Fruit fly (Drosophila melanogaster) whole organism, embryonic: ENCODE measurements around the gene Or23a.

ENCODE experiments used
- Adf1 ChIP-seq: fragments of 200-800 bp; sonication (Bioruptor generic); IDR thresholded peaks from 2 replicates; pipeline ENCODE4 v1.3.6; 2022; ENCODE audit warnings: missing biosample characterization, missing genetic modification characterization
- Bteb2 ChIP-seq: fragments of 200-800 bp; sonication (Bioruptor generic); optimal IDR thresholded peaks from 2 replicates; lab custom pipeline; 2016; ENCODE audit warnings: missing biosample characterization, missing genetic modification characterization
- CG11093 ChIP-seq: fragments of 200-800 bp; sonication (Bioruptor generic); IDR thresholded peaks from 3 replicates; pipeline ENCODE4 v1.3.6; 2022; ENCODE audit warnings: missing biosample characterization, missing genetic modification characterization
- CG11696 ChIP-seq: fragments of 200-800 bp; sonication (Bioruptor generic); IDR thresholded peaks from 2 replicates; pipeline ENCODE4 v1.3.6; 2022; ENCODE audit warnings: missing biosample characterization, missing genetic modification characterization
- CG12391 ChIP-seq: fragments of 200-800 bp; sonication (Bioruptor generic); optimal IDR thresholded peaks from 3 replicates; lab custom pipeline; 2018; ENCODE audit warnings: missing biosample characterization, mild to moderate bottlenecking, missing genetic modification characterization, moderate library complexity
- CG12744 ChIP-seq: fragments of 200-800 bp; sonication (Bioruptor generic); optimal IDR thresholded peaks from 2 replicates; lab custom pipeline; 2016; ENCODE audit warnings: missing biosample characterization, missing genetic modification characterization
- CG32532 ChIP-seq: fragments of 200-800 bp; sonication (Bioruptor generic); IDR thresholded peaks from 2 replicates; pipeline ENCODE4 v1.3.6; 2022; ENCODE audit warnings: missing biosample characterization, missing genetic modification characterization
- CG32767 ChIP-seq: fragments of 200-800 bp; sonication (Bioruptor generic); IDR thresholded peaks from 2 replicates; pipeline ENCODE4 v1.3.6; 2022; ENCODE audit warnings: missing biosample characterization, missing genetic modification characterization
- CG3726 ChIP-seq: fragments of 200-800 bp; sonication (Bioruptor generic); IDR thresholded peaks from 3 replicates; pipeline ENCODE4, ENCODE4 v1.3.6; 2022; ENCODE audit warnings: missing biosample characterization, missing genetic modification characterization
- CG6683 ChIP-seq: fragments of 200-800 bp; sonication (Bioruptor generic); optimal IDR thresholded peaks from 2 replicates; lab custom pipeline; 2017; ENCODE audit warnings: missing biosample characterization, mild to moderate bottlenecking, missing genetic modification characterization, missing genetic modification reagents
- CG6813 ChIP-seq: fragments of 200-800 bp; sonication (Bioruptor generic); optimal IDR thresholded peaks from 2 replicates; lab custom pipeline; 2017; ENCODE audit warnings: missing biosample characterization, missing genetic modification characterization, mild to moderate bottlenecking, moderate library complexity, missing genetic modification reagents
- CG8281 ChIP-seq: fragments of 200-800 bp; sonication (Bioruptor generic); optimal IDR thresholded peaks from 2 replicates; lab custom pipeline; 2018; ENCODE audit warnings: missing biosample characterization, mild to moderate bottlenecking, missing genetic modification characterization, moderate library complexity
- CG8478 ChIP-seq: fragments of >200 bp; optimal IDR thresholded peaks from 2 replicates; lab custom pipeline; 2018
- CG8944 ChIP-seq: fragments of 200-800 bp; sonication (Bioruptor generic); optimal IDR thresholded peaks from 3 replicates; lab custom pipeline; 2016; ENCODE audit warnings: missing biosample characterization, missing genetic modification characterization
- CG9817 ChIP-seq: fragments of 200-800 bp; sonication (Bioruptor generic); optimal IDR thresholded peaks from 2 replicates; lab custom pipeline; 2018; ENCODE audit warnings: missing biosample characterization, mild to moderate bottlenecking, missing genetic modification characterization, moderate library complexity
- CG9932 ChIP-seq: fragments of 200-800 bp; sonication (Bioruptor generic); IDR thresholded peaks from 2 replicates; pipeline ENCODE4 v1.3.6; 2022; ENCODE audit warnings: missing biosample characterization, missing genetic modification characterization
- Chrac-16 ChIP-seq: fragments of 200-800 bp; sonication (Bioruptor generic); optimal IDR thresholded peaks from 3 replicates; lab custom pipeline; 2016; ENCODE audit warnings: missing biosample characterization, missing genetic modification characterization
- D ChIP-seq, 2 experiments: fragments of 200-800 bp in 1 of 2; fragments of >200 bp in 1 of 2; sonication (Bioruptor generic) in 1 of 2; optimal IDR thresholded peaks; 2 replicates in 1 of 2; 3 replicates in 1 of 2; lab custom pipeline; 2017; ENCODE audit warnings: mild to moderate bottlenecking in 1 of 2, missing biosample characterization in 1 of 2, missing genetic modification characterization in 1 of 2, missing genetic modification reagents in 1 of 2
- E2f2 ChIP-seq: fragments of 200-800 bp; sonication (Bioruptor generic); IDR thresholded peaks from 2 replicates; pipeline ENCODE4 v1.3.6; 2022; ENCODE audit warnings: missing biosample characterization, missing genetic modification characterization
- Eip74EF ChIP-seq, 2 experiments: fragments of 200-800 bp in 1 of 2; fragments of >200 bp in 1 of 2; sonication (Bioruptor generic) in 1 of 2; optimal IDR thresholded peaks; 2 replicates each; lab custom pipeline; 2017 to 2019; ENCODE audit warnings: missing biosample characterization in 2 of 2, missing genetic modification characterization in 2 of 2, mild to moderate bottlenecking in 1 of 2, moderate library complexity in 1 of 2
- Fer2 ChIP-seq: fragments of 200-800 bp; sonication (Bioruptor generic); optimal IDR thresholded peaks from 2 replicates; lab custom pipeline; 2018; ENCODE audit warnings: missing biosample characterization, mild to moderate bottlenecking, missing genetic modification characterization, moderate library complexity
- HHEX ChIP-seq: fragments of 200-800 bp; sonication (Bioruptor generic); optimal IDR thresholded peaks from 3 replicates; lab custom pipeline; 2017; ENCODE audit warnings: missing biosample characterization, mild to moderate bottlenecking, missing genetic modification characterization, missing genetic modification reagents
- NfI ChIP-seq: fragments of 200-800 bp; sonication (Bioruptor generic); optimal IDR thresholded peaks from 3 replicates; lab custom pipeline; 2018; ENCODE audit warnings: missing biosample characterization, mild to moderate bottlenecking, missing genetic modification characterization, moderate library complexity
- Stat92E ChIP-seq, 3 experiments: fragments of >200 bp in 2 of 3; fragments of 200-800 bp in 1 of 3; sonication (Bioruptor generic) in 1 of 3; optimal IDR thresholded peaks; 2 replicates each; lab custom pipeline; 2017 to 2019; ENCODE audit warnings: missing biosample characterization in 3 of 3, missing genetic modification characterization in 3 of 3, mild to moderate bottlenecking in 1 of 3, moderate library complexity in 1 of 3
- Vsx1 ChIP-seq: fragments of 200-800 bp; sonication (Bioruptor generic); optimal IDR thresholded peaks from 2 replicates; lab custom pipeline; 2017; ENCODE audit warnings: missing biosample characterization, mild to moderate bottlenecking, missing genetic modification characterization, missing genetic modification reagents
- ap ChIP-seq: fragments of 200-800 bp; sonication (Bioruptor generic); IDR thresholded peaks from 2 replicates; pipeline ENCODE4 v1.3.6; 2022; ENCODE audit warnings: missing biosample characterization, missing genetic modification characterization
- croc ChIP-seq: fragments of 200-800 bp; sonication (Bioruptor generic); conservative IDR thresholded peaks from 3 replicates; pipeline ENCODE4 v1.3.6; 2022; ENCODE audit warnings: missing biosample characterization, missing genetic modification characterization
- da ChIP-seq: fragments of 200-800 bp; sonication (Bioruptor generic); optimal IDR thresholded peaks from 2 replicates; lab custom pipeline; 2016; ENCODE audit warnings: missing biosample characterization, missing genetic modification characterization
- gce ChIP-seq: fragments of 200-800 bp; sonication (Bioruptor generic); IDR thresholded peaks from 3 replicates; pipeline ENCODE4 v1.3.6; 2022; ENCODE audit warnings: missing biosample characterization, missing genetic modification characterization
- gcm ChIP-seq: fragments of 200-800 bp; sonication (Bioruptor generic); optimal IDR thresholded peaks from 2 replicates; lab custom pipeline; 2019; ENCODE audit warnings: missing biosample characterization, mild to moderate bottlenecking, missing genetic modification characterization, moderate library complexity
- sim ChIP-seq: fragments of 200-800 bp; sonication (Bioruptor generic); IDR thresholded peaks from 2 replicates; pipeline ENCODE4 v1.3.6; 2022; ENCODE audit warnings: missing biosample characterization, missing genetic modification characterization
- so ChIP-seq: fragments of 200-800 bp; sonication (Bioruptor generic); IDR thresholded peaks from 3 replicates; pipeline ENCODE4 v1.3.6; 2022; ENCODE audit warnings: missing biosample characterization, missing genetic modification characterization
- twi ChIP-seq: fragments of 200-800 bp; optimal IDR thresholded peaks from 2 replicates; lab custom pipeline; 2019; ENCODE audit warnings: missing biosample characterization, mild to moderate bottlenecking, missing genetic modification characterization, moderate library complexity
- zf30C ChIP-seq: fragments of 200-800 bp; sonication (Bioruptor generic); optimal IDR thresholded peaks from 3 replicates; lab custom pipeline; 2018; ENCODE audit warnings: missing biosample characterization, mild to moderate bottlenecking, missing genetic modification characterization
- zfh1 ChIP-seq: fragments of 200-800 bp; sonication (Bioruptor generic); IDR thresholded peaks from 3 replicates; pipeline ENCODE4 v1.3.6; 2022; ENCODE audit warnings: missing biosample characterization, missing genetic modification characterization

Or23a gene

DNA sequence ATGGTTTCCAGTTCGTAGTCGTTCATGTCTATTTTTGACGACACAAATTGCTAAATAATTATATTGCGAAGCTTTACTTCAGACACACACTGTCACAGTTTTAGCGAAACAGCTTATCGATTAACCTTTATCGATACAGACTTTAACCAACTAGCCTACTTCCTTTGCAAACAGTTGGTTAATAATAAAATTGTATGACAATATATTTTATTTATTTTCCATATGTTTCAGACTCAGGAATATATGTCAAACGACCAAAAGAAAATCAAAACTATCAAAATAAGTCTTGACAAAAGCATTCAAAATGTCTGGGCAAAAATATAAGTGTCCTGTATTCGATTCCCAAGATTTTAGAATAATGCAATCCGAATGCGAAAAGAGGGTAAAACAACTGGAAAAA, 6.2 kb upstream of the Or23a start, which contains the start of the genes CG9962 and CG43851:
Gene CG9962, minus strand, starts transcription at position 101 of the 400 bp plus-strand sequence.
Gene CG43851, plus strand, starts transcription at position 267 of the 400 bp plus-strand sequence.
- TF ChIP-seq CG6683 (GFP tag; lab: Kevin White, UChicago) (no peak), Eip74EF (GFP tag; optimal IDR thresholded peaks at IDR 0.05; lab: Kevin White, UChicago) (no peak)

DNA sequence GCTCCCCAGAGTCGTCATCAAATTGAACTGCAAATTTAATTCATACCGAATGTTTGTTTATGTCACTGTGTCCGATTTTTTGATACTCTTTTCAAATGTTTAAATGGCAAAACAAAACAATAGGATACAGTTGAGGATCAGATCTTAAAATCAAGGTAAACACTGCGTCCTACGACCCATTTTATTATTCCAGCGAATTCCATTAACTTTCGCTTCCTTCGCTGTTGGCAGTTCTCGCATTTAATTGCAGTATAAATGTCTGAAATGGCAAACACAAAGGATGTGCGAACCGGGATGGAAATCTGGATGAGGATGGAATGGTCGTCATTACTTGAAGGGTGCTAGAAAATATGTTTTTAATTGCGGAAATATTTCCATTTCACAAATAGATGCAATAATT, 1.5 kb upstream of the Or23a start, which contains the start of gene CG33125:
Gene CG33125, minus strand, starts transcription at position 101 of the 400 bp plus-strand sequence.
- TF ChIP-seq Fer2 (tag; lab: Kevin White, UChicago): no peak
- TF ChIP-seq, all 482 proteins: peak for 0

DNA sequence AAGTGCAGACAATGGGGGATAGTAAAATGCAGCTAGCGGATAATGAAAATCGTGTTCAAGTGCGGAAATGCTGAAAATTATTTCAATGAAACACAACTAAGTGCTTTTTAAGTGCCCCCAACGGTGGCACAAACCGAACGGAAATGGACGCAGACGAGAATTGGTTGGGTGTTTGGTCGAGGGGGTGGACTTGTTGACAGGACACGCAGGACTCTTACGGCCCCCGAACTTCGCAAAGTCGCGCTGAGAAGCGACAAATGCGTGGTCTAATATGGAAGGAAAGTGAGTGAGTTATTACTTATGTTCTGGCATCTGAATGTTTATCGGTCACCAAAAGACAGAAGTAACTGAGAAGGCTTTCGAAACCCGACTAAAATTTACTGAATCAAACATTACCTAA, 1.1 kb upstream of the Or23a start, which contains the start of gene Prosbeta4R1:
Gene Prosbeta4R1, plus strand, starts transcription at position 301 of the 400 bp plus-strand sequence.
- TF ChIP-seq CG8944 (GFP tag; lab: Kevin White, UChicago) (no peak), sim (GFP tag; lab: Robert Waterston, UW) (no peak), so (GFP tag; lab: Robert Waterston, UW) (no peak), CG8281 (tag; lab: Kevin White, UChicago) (no peak), Vsx1 (GFP tag; lab: Kevin White, UChicago) (no peak), Stat92E (GFP tag; optimal IDR thresholded peaks at IDR 0.05; lab: Kevin White, UChicago) (no peak), Adf1 (GFP tag; lab: Robert Waterston, UW) (no peak)

DNA sequence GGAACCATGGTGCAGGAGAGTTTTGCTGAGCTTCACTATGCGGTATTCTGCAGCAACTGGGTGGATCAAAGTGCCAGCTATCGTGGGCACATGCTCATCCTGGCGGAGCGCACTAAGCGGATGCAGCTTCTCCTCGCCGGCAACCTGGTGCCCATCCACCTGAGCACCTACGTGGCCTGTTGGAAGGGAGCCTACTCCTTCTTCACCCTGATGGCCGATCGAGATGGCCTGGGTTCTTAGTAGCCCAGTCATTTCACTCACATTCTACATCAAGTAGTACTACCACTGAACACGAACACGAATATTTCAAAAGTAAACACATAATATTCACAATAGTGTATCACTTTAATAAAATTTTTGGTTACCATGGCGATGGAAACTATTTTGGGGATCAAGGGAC, 1.2 kb downstream of the Or23a start, which contains the start of gene Prosbeta4R2:
Gene Prosbeta4R2, plus strand, starts transcription at position 301 of the 400 bp plus-strand sequence.
- no peak for TF ChIP-seq CG8478
- TF ChIP-seq CG9932 (GFP tag; lab: Robert Waterston, UW): 0 out of 2 replicates have a peak, but pooled peaks have one; percentile 23
- TF ChIP-seq CG11093 (GFP tag; lab: Robert Waterston, UW): 0 out of 3 replicates have a peak, but pooled peaks have one; percentile 11
- TF ChIP-seq HHEX (GFP tag; lab: Kevin White, UChicago): no peak

DNA sequence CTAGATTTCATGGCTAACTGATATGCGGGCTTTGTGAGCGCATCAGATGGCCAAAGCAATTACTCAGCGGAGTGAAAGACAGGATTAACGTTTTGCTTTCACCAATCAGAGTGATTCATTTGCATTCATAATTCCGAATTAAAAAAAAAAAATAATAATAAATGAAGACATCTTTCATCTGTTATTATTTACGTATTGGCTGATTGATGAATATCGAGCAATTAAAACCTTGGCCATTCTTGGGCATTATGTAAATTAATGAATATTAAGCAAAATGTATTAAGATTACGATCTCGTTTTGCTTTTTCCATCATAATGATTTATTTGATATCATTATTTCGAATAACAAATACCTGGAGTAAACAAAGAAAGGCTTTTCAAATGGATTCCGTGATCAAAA, 10.9 kb downstream of the Or23a start, which contains the start of gene Trf4:
Gene Trf4, plus strand, starts transcription at position 301 of the 400 bp plus-strand sequence.
- TF ChIP-seq CG12744 (GFP tag; lab: Kevin White, UChicago) (no peak), Eip74EF (GFP tag; optimal IDR thresholded peaks at IDR 0.05; lab: Kevin White, UChicago) (no peak), CG6813 (GFP tag; lab: Kevin White, UChicago) (no peak), CG11696 (GFP tag; lab: Robert Waterston, UW) (no peak), twi (tag; lab: Kevin White, UChicago) (no peak), zfh1 (GFP tag; lab: Robert Waterston, UW) (no peak), NfI (GFP tag; lab: Kevin White, UChicago) (no peak), da (GFP tag; lab: Kevin White, UChicago) (no peak), CG32767 (GFP tag; lab: Robert Waterston, UW) (no peak), Chrac-16 (no peak), Bteb2 (GFP tag; lab: Kevin White, UChicago) (no peak), Fer2 (tag; lab: Kevin White, UChicago) (no peak), CG3726 (GFP tag; lab: Robert Waterston, UW) (no peak)

DNA sequence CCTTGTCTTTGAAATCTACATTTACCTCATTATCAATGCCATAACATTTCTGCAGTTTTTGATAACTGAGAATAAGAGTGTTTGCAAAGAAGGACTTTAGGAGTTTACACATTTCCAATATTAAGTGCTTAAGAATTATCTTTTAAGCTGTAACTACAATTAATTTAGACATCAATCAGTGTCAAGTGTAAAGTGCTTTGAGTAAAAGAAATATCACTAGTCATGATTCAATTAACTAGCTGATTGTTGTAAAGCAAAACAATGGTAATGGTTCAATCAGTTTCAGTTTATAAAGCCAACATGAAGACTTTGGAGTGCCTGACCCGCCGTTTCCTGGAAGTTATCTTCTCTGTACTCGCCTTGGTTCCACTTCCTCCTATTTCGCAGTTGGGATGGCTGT, 15.7 kb downstream of the Or23a start, which contains the start of gene Gr23a:
Gene Gr23a, plus strand, starts transcription at position 301 of the 400 bp plus-strand sequence.
- no peak for TF ChIP-seq CG9817 (tag; lab: Kevin White, UChicago)
- no peak for TF ChIP-seq gcm (GFP tag; lab: Kevin White, UChicago)
- no peak for TF ChIP-seq gce
- TF ChIP-seq D (optimal IDR thresholded peaks at IDR 0.05; lab: Kevin White, UChicago): no peak
- no peak for TF ChIP-seq D (GFP tag; optimal IDR thresholded peaks at IDR 0.05; lab: Kevin White, UChicago)
- TF ChIP-seq E2f2 (GFP tag; lab: Robert Waterston, UW): no peak
- TF ChIP-seq zf30C (GFP tag; lab: Kevin White, UChicago): no peak
- TF ChIP-seq ap (GFP tag; lab: Robert Waterston, UW): no peak
- no peak for TF ChIP-seq CG12391 (tag; lab: Kevin White, UChicago)
- no peak for TF ChIP-seq CG32532 (GFP tag; lab: Robert Waterston, UW)
- no peak for TF ChIP-seq croc (GFP tag; lab: Robert Waterston, UW)
